Worm (Caenorhabditis elegans) whole organism, midembryonic: ENCODE results near the gene Y62H9A.13.

Experiments used
- T22C8.4 ChIP-seq: fragments of 200-800 bp; sonication (Bioruptor generic); IDR thresholded peaks from 2 replicates; pipeline ENCODE4 v1.3.6; 2022; ENCODE audit warnings: missing genetic modification characterization, missing compliant biosample characterization
- cog-1 ChIP-seq: sonication (generic microtip); optimal IDR thresholded peaks from 2 replicates; lab custom pipeline; 2016; ENCODE audit warnings: missing genetic modification characterization, missing compliant biosample characterization
- flt-1 ChIP-seq: fragments of 200-800 bp; sonication (Bioruptor generic); IDR thresholded peaks from 2 replicates; pipeline ENCODE4 v1.3.6; 2022; ENCODE audit warnings: missing genetic modification characterization, missing compliant biosample characterization
- klf-2 ChIP-seq: fragments of 200-800 bp; sonication (Bioruptor generic); conservative IDR thresholded peaks from 2 replicates; pipeline ENCODE4 v1.3.6; 2022; ENCODE audit warnings: missing genetic modification reagents, missing genetic modification characterization, missing compliant biosample characterization
- med-1 ChIP-seq: sonication (generic microtip); optimal IDR thresholded peaks from 2 replicates; lab custom pipeline; 2017; ENCODE audit warnings: missing genetic modification characterization, mild to moderate bottlenecking, missing compliant biosample characterization, antibody characterized with exemption, missing genetic modification reagents; ENCODE audit not compliant: insufficient read depth
- ref-1 ChIP-seq: fragments of 200-800 bp; sonication (Bioruptor generic); conservative IDR thresholded peaks from 2 replicates; pipeline ENCODE4 v1.3.6; 2022; ENCODE audit warnings: missing genetic modification reagents, missing genetic modification characterization, missing compliant biosample characterization
- tab-1 ChIP-seq: fragments of 200-800 bp; sonication (Bioruptor generic); IDR thresholded peaks from 2 replicates; pipeline ENCODE4 v1.3.6; 2022; ENCODE audit warnings: missing genetic modification characterization, missing compliant biosample characterization
- ztf-23 ChIP-seq: fragments of 200-800 bp; sonication (Bioruptor generic); IDR thresholded peaks from 2 replicates; pipeline ENCODE4 v1.3.6; 2022; ENCODE audit warnings: missing genetic modification reagents, missing genetic modification characterization, missing compliant biosample characterization
- ztf-29 ChIP-seq: fragments of 200-800 bp; sonication (Bioruptor generic); IDR thresholded peaks from 2 replicates; pipeline ENCODE4 v1.3.6; 2022; ENCODE audit warnings: missing genetic modification reagents, missing genetic modification characterization, missing compliant biosample characterization

Y62H9A.13 gene

ce11 chrX:11916705-11917104, at the start of gene Y62H9A.13:
Y62H9A.13 (plus strand) TSS chrX:11917005.
- TF ChIP-seq med-1 (GFP tag; lab: Kevin White, UChicago): no peak

ce11 chrX:11869260-11869659, 47.5 kb upstream of the Y62H9A.13 start, which contains the start of gene dot-1.2:
dot-1.2 (minus strand) TSS chrX:11869360.
- no peak for TF ChIP-seq ref-1 (GFP tag; lab: Robert Waterston, UW)
- TF ChIP-seq flt-1 (GFP tag; lab: Robert Waterston, UW): no peak
- no peak for TF ChIP-seq T22C8.4 (GFP tag; lab: Robert Waterston, UW)
- TF ChIP-seq med-1 (GFP tag; lab: Kevin White, UChicago): no peak
- no peak for TF ChIP-seq tab-1 (GFP tag; lab: Robert Waterston, UW)
- TF ChIP-seq ztf-29 (GFP tag; lab: Robert Waterston, UW): no peak
- TF ChIP-seq cog-1 (tag; lab: Kevin White, UChicago): no peak
- no peak for TF ChIP-seq klf-2 (GFP tag; lab: Robert Waterston, UW)
- TF ChIP-seq ztf-23: no peak

- TF ChIP-seq cog-1 (tag; lab: Kevin White, UChicago) (no peak), klf-2 (GFP tag; lab: Robert Waterston, UW) (no peak), ztf-23 (no peak), flt-1 (GFP tag; lab: Robert Waterston, UW) (no peak), T22C8.4 (GFP tag; lab: Robert Waterston, UW) (no peak), tab-1 (GFP tag; lab: Robert Waterston, UW) (no peak), ztf-29 (GFP tag; lab: Robert Waterston, UW) (no peak), ref-1 (GFP tag; lab: Robert Waterston, UW) (no peak), med-1 (GFP tag; lab: Kevin White, UChicago) (no peak)
These were observed 46.4 kb upstream of the Y62H9A.13 start for ce11 chrX:11870393-11870792.

- TF ChIP-seq ref-1 (GFP tag; lab: Robert Waterston, UW) (no peak), T22C8.4 (GFP tag; lab: Robert Waterston, UW) (no peak), cog-1 (tag; lab: Kevin White, UChicago) (no peak), flt-1 (GFP tag; lab: Robert Waterston, UW) (no peak), klf-2 (GFP tag; lab: Robert Waterston, UW) (no peak), med-1 (GFP tag; lab: Kevin White, UChicago) (no peak), tab-1 (GFP tag; lab: Robert Waterston, UW) (no peak), ztf-23 (no peak), ztf-29 (GFP tag; lab: Robert Waterston, UW) (no peak)
These were observed 44.6 kb upstream of the Y62H9A.13 start for ce11 chrX:11872210-11872609.

- no peak for TF ChIP-seq cog-1 (tag; lab: Kevin White, UChicago)
- no peak for TF ChIP-seq ref-1 (GFP tag; lab: Robert Waterston, UW)
- no peak for TF ChIP-seq flt-1 (GFP tag; lab: Robert Waterston, UW)
- TF ChIP-seq ztf-23: no peak
- no peak for TF ChIP-seq med-1 (GFP tag; lab: Kevin White, UChicago)
- TF ChIP-seq klf-2 (GFP tag; lab: Robert Waterston, UW): no peak
- no peak for TF ChIP-seq ztf-29 (GFP tag; lab: Robert Waterston, UW)
- no peak for TF ChIP-seq tab-1 (GFP tag; lab: Robert Waterston, UW)
- no peak for TF ChIP-seq T22C8.4 (GFP tag; lab: Robert Waterston, UW)
These were observed 41.5 kb upstream of the Y62H9A.13 start, which contains the start of gene Y62H9A.1 for ce11 chrX:11875260-11875659. Y62H9A.1 (plus strand) TSS chrX:11875541.

- no peak for TF ChIP-seq klf-2 (GFP tag; lab: Robert Waterston, UW)
- no peak for TF ChIP-seq ref-1 (GFP tag; lab: Robert Waterston, UW)
- TF ChIP-seq ztf-23: no peak
- TF ChIP-seq T22C8.4 (GFP tag; lab: Robert Waterston, UW): no peak
- TF ChIP-seq tab-1 (GFP tag; lab: Robert Waterston, UW): no peak
- TF ChIP-seq med-1 (GFP tag; lab: Kevin White, UChicago): no peak
- no peak for TF ChIP-seq ztf-29 (GFP tag; lab: Robert Waterston, UW)
These were observed 38.7 kb upstream of the Y62H9A.13 start, which contains the start of gene Y62H9A.2 for ce11 chrX:11878109-11878508. Y62H9A.2 (minus strand) TSS chrX:11878209.

- TF ChIP-seq tab-1 (GFP tag; lab: Robert Waterston, UW) (no peak), ref-1 (GFP tag; lab: Robert Waterston, UW) (no peak), med-1 (GFP tag; lab: Kevin White, UChicago) (no peak), ztf-23 (no peak), klf-2 (GFP tag; lab: Robert Waterston, UW) (no peak), flt-1 (GFP tag; lab: Robert Waterston, UW) (no peak), T22C8.4 (GFP tag; lab: Robert Waterston, UW) (no peak), ztf-29 (GFP tag; lab: Robert Waterston, UW) (no peak), cog-1 (tag; lab: Kevin White, UChicago) (no peak)
These were observed 36.9 kb upstream of the Y62H9A.13 start, which contains the start of the genes Y62H9A.3 and Y62H9A.4 for ce11 chrX:11879871-11880270. Y62H9A.3 (minus strand) TSS chrX:11879971. Y62H9A.4 (plus strand) TSS chrX:11880126.

ce11 chrX:11882800-11883199, 34.0 kb upstream of the Y62H9A.13 start, which contains the start of the genes Y62H9A.5 and ule-5:
Y62H9A.5 (minus strand) TSS chrX:11882900.
ule-5 (plus strand) TSS chrX:11883127.
- TF ChIP-seq tab-1 (GFP tag; lab: Robert Waterston, UW) (no peak), T22C8.4 (GFP tag; lab: Robert Waterston, UW) (no peak), ztf-29 (GFP tag; lab: Robert Waterston, UW) (no peak), ztf-23 (no peak), med-1 (GFP tag; lab: Kevin White, UChicago) (no peak), ref-1 (GFP tag; lab: Robert Waterston, UW) (no peak), flt-1 (GFP tag; lab: Robert Waterston, UW) (no peak), klf-2 (GFP tag; lab: Robert Waterston, UW) (no peak), cog-1 (tag; lab: Kevin White, UChicago) (no peak)

ce11 chrX:11885577-11885976, 31.2 kb upstream of the Y62H9A.13 start, which contains the start of gene Y62H9A.7:
Y62H9A.7 (minus strand) TSS chrX:11885677.
- TF ChIP-seq cog-1 (tag; lab: Kevin White, UChicago): no peak
- no peak for TF ChIP-seq tab-1 (GFP tag; lab: Robert Waterston, UW)
